Fruit fly (Drosophila melanogaster): ENCODE results near the gene CG4770.

Gene CG4770

dm6 chr3R:19877427-19878076 is 40.8 kb upstream of the CG4770 start, which contains the start of the genes CG17186 and Arc42 (continued):
- peak; percentile 46 for TF ChIP-seq lz (GFP tag; optimal IDR thresholded peaks at IDR 0.05)
- peak; percentile 19 for TF ChIP-seq acj6 (GFP tag; optimal IDR thresholded peaks at IDR 0.05)
- peak; percentile 42 for TF ChIP-seq esn (GFP tag; optimal IDR thresholded peaks at IDR 0.05)
- TF ChIP-seq Eip75B (GFP tag; optimal IDR thresholded peaks at IDR 0.05): peak; percentile 45
- TF ChIP-seq CG10631 (GFP tag; optimal IDR thresholded peaks at IDR 0.05): no peak
- TF ChIP-seq pdm3 (GFP tag; optimal IDR thresholded peaks at IDR 0.05): no peak
- no peak for TF ChIP-seq CG7368 (GFP tag; optimal IDR thresholded peaks at IDR 0.05)
- peak; percentile 72 for TF ChIP-seq Eip78C (GFP tag)
- TF ChIP-seq fd85E (GFP tag; optimal IDR thresholded peaks at IDR 0.05): no peak
- peak; percentile 43 for TF ChIP-seq fkh (GFP tag; optimal IDR thresholded peaks at IDR 0.05)
- TF ChIP-seq eg (GFP tag; IDR thresholded peaks at IDR 0.05): peak; percentile 41; the same call in 1 of the 3 replicates
- peak; percentile 17 for TF ChIP-seq CG3919 (GFP tag; optimal IDR thresholded peaks at IDR 0.05)
- TF ChIP-seq fd59A (GFP tag; optimal IDR thresholded peaks at IDR 0.05): no peak
- 0 out of 2 replicates have a peak, but pooled peaks have one; percentile 15 for TF ChIP-seq CG15336 (GFP tag; IDR thresholded peaks at IDR 0.05)
- peak; percentile 46 for TF ChIP-seq Met (GFP tag; optimal IDR thresholded peaks at IDR 0.05)
- TF ChIP-seq Hr39 (GFP tag; optimal IDR thresholded peaks at IDR 0.05): peak; percentile 6
- TF ChIP-seq vri (GFP tag; optimal IDR thresholded peaks at IDR 0.05): peak; percentile 39
- TF ChIP-seq CG34406 (GFP tag; optimal IDR thresholded peaks at IDR 0.05): no peak
- TF ChIP-seq ss (GFP tag; optimal IDR thresholded peaks at IDR 0.05): peak; percentile 85 to 87
- no peak for TF ChIP-seq CG32006 (GFP tag; optimal IDR thresholded peaks at IDR 0.05)
- no peak for TF ChIP-seq Eip93F (GFP tag; optimal IDR thresholded peaks at IDR 0.05)
- TF ChIP-seq CG9139 (GFP tag; optimal IDR thresholded peaks at IDR 0.05): peak; percentile 84
- TF ChIP-seq Ets96B (tag; optimal IDR thresholded peaks at IDR 0.05): no peak

dm6 chr3R:19879470-19880052 is 38.7 kb upstream of the CG4770 start, which contains the start of gene Ask1:
Ask1 (plus strand) TSS chr3R:19879719.
- TF ChIP-seq ss (GFP tag; optimal IDR thresholded peaks at IDR 0.05) (no peak), CG8319 (GFP tag; optimal IDR thresholded peaks at IDR 0.05) (no peak), CG8119 (GFP tag; IDR thresholded peaks at IDR 0.05) (no peak), fkh (GFP tag; optimal IDR thresholded peaks at IDR 0.05) (peak; percentile 20), topi (GFP tag; optimal IDR thresholded peaks at IDR 0.05) (no peak), net (GFP tag; optimal IDR thresholded peaks at IDR 0.05) (no peak), CG10669 (GFP tag; optimal IDR thresholded peaks at IDR 0.05) (no peak), CG10631 (GFP tag; optimal IDR thresholded peaks at IDR 0.05) (no peak), CG3919 (GFP tag; optimal IDR thresholded peaks at IDR 0.05) (no peak), CG6854 (GFP tag; optimal IDR thresholded peaks at IDR 0.05) (peak; percentile 16)

- no peak for TF ChIP-seq fd59A (GFP tag; optimal IDR thresholded peaks at IDR 0.05)
- TF ChIP-seq CG6792 (GFP tag; optimal IDR thresholded peaks at IDR 0.05): no peak
- TF ChIP-seq Smox (GFP tag; optimal IDR thresholded peaks at IDR 0.05): no peak
- no peak for TF ChIP-seq Sox15 (GFP tag; optimal IDR thresholded peaks at IDR 0.05)
- TF ChIP-seq CG1621 (tag; optimal IDR thresholded peaks at IDR 0.05): no peak
- TF ChIP-seq Sox14 (GFP tag; optimal IDR thresholded peaks at IDR 0.05): peak; percentile 39
- TF ChIP-seq CG8119 (GFP tag; IDR thresholded peaks at IDR 0.05): peak; percentile 33; the same call in 1 of the 3 replicates
- TF ChIP-seq Eip75B (GFP tag; optimal IDR thresholded peaks at IDR 0.05): no peak
- TF ChIP-seq dsx (GFP tag; optimal IDR thresholded peaks at IDR 0.05; ENCODE audit: poor library complexity, severe bottlenecking): no peak
- TF ChIP-seq fkh (GFP tag; optimal IDR thresholded peaks at IDR 0.05): peak; percentile 10
- no peak for TF ChIP-seq CG11762 (GFP tag; optimal IDR thresholded peaks at IDR 0.05; ENCODE audit: insufficient read depth)
- peak in 1 of 2 experiments; percentile 52 for TF ChIP-seq ss (GFP tag; optimal IDR thresholded peaks at IDR 0.05)
- no peak for TF ChIP-seq CG34406 (GFP tag; optimal IDR thresholded peaks at IDR 0.05)
- TF ChIP-seq acj6 (GFP tag; optimal IDR thresholded peaks at IDR 0.05): no peak
- peak; percentile 38 for TF ChIP-seq CG31627 (GFP tag; optimal IDR thresholded peaks at IDR 0.05)
- TF ChIP-seq CG7368 (GFP tag; optimal IDR thresholded peaks at IDR 0.05): peak; percentile 5
- TF ChIP-seq pdm3 (GFP tag; optimal IDR thresholded peaks at IDR 0.05): no peak
- no peak for TF ChIP-seq CG16779 (tag; optimal IDR thresholded peaks at IDR 0.05)
- TF ChIP-seq eg (GFP tag; IDR thresholded peaks at IDR 0.05): peak; percentile 50; the same call in 1 of the 3 replicates
- no peak for TF ChIP-seq CG9139 (GFP tag; optimal IDR thresholded peaks at IDR 0.05)
- TF ChIP-seq fd85E (GFP tag; optimal IDR thresholded peaks at IDR 0.05): no peak
- TF ChIP-seq svp (GFP tag): no peak
- TF ChIP-seq spab (GFP tag; optimal IDR thresholded peaks at IDR 0.05): no peak
- peak; percentile 13 for TF ChIP-seq cyc (GFP tag; optimal IDR thresholded peaks at IDR 0.05)
- TF ChIP-seq Sox102F (GFP tag; optimal IDR thresholded peaks at IDR 0.05): no peak
- TF ChIP-seq CG6163 (GFP tag; IDR thresholded peaks at IDR 0.05): peak; percentile 31; the same call in 1 of the 3 replicates
- no peak for TF ChIP-seq CG3919 (GFP tag; optimal IDR thresholded peaks at IDR 0.05)
- no peak for TF ChIP-seq CG8632 (GFP tag; optimal IDR thresholded peaks at IDR 0.05)
These were observed 37.8 kb upstream of the CG4770 start for dm6 chr3R:19880431-19880939.
